Fruit fly (Drosophila melanogaster) whole organism, prepupa: ENCODE measurements around the gene CG14275.

Source experiments
- Blimp-1 ChIP-seq: fragments of 200-800 bp; sonication (Bioruptor generic); optimal IDR thresholded peaks from 3 replicates; lab custom pipeline; 2017; ENCODE audit warnings: missing biosample characterization, missing genetic modification characterization, mild to moderate bottlenecking, moderate library complexity, missing genetic modification reagents
- CG10631 ChIP-seq: fragments of 200-800 bp; sonication (Bioruptor generic); optimal IDR thresholded peaks from 2 replicates; lab custom pipeline; 2016; ENCODE audit warnings: missing biosample characterization, missing genetic modification characterization
- CG15336 ChIP-seq: fragments of 200-800 bp; sonication (Bioruptor generic); IDR thresholded peaks from 2 replicates; pipeline ENCODE4 v1.3.6; 2022; ENCODE audit warnings: missing biosample characterization, missing genetic modification characterization
- CG31627 ChIP-seq: fragments of 200-800 bp; sonication (Bioruptor generic); optimal IDR thresholded peaks from 3 replicates; lab custom pipeline; 2016; ENCODE audit warnings: missing biosample characterization, missing genetic modification characterization
- CG34406 ChIP-seq: fragments of 200-800 bp; sonication (Bioruptor generic); optimal IDR thresholded peaks from 3 replicates; lab custom pipeline; 2016; ENCODE audit warnings: missing biosample characterization, missing genetic modification characterization
- CG6163 ChIP-seq: fragments of 200-800 bp; sonication (Bioruptor generic); IDR thresholded peaks from 3 replicates; pipeline ENCODE4 v1.3.6; 2022; ENCODE audit warnings: missing biosample characterization, missing genetic modification characterization
- CG6276 ChIP-seq: fragments of 200-800 bp; sonication (Bioruptor generic); optimal IDR thresholded peaks from 2 replicates; lab custom pipeline; 2017; ENCODE audit warnings: missing biosample characterization, mild to moderate bottlenecking, missing genetic modification characterization
- CG6854 ChIP-seq: fragments of 200-800 bp; sonication (Bioruptor generic); optimal IDR thresholded peaks from 2 replicates; lab custom pipeline; 2017; ENCODE audit warnings: missing biosample characterization, mild to moderate bottlenecking, missing genetic modification characterization
- CG7368 ChIP-seq: fragments of 200-800 bp; sonication (Bioruptor generic); optimal IDR thresholded peaks from 3 replicates; lab custom pipeline; 2016; ENCODE audit warnings: missing biosample characterization, missing genetic modification characterization
- CG8119 ChIP-seq: fragments of 200-800 bp; sonication (Bioruptor generic); IDR thresholded peaks from 3 replicates; pipeline ENCODE4 v1.3.6; 2022; ENCODE audit warnings: missing biosample characterization, missing genetic modification characterization
- CG8632 ChIP-seq: fragments of 200-800 bp; sonication (Bioruptor generic); optimal IDR thresholded peaks from 3 replicates; lab custom pipeline; 2016; ENCODE audit warnings: missing biosample characterization, missing genetic modification characterization
- CG9139 ChIP-seq: fragments of 200-800 bp; sonication (Bioruptor generic); optimal IDR thresholded peaks from 3 replicates; lab custom pipeline; 2017; ENCODE audit warnings: missing biosample characterization, mild to moderate bottlenecking, missing genetic modification characterization
- Eip75B ChIP-seq: fragments of 200-800 bp; sonication (Bioruptor generic); optimal IDR thresholded peaks from 3 replicates; lab custom pipeline; 2016; ENCODE audit warnings: missing biosample characterization, missing genetic modification characterization
- Eip78C ChIP-seq: fragments of 200-800 bp; sonication (Bioruptor generic); peaks from one replicate; lab custom pipeline; 2016; ENCODE audit warnings: missing biosample characterization, missing genetic modification characterization
- Ets21C ChIP-seq: fragments of 200-800 bp; sonication (Bioruptor generic); optimal IDR thresholded peaks from 3 replicates; lab custom pipeline; 2016; ENCODE audit warnings: missing biosample characterization, missing genetic modification characterization
- Hr39 ChIP-seq: fragments of 200-800 bp; sonication (Bioruptor generic); optimal IDR thresholded peaks from 2 replicates; lab custom pipeline; 2016; ENCODE audit warnings: missing biosample characterization, missing genetic modification characterization
- Hr4 ChIP-seq: fragments of 200-800 bp; sonication (Bioruptor generic); optimal IDR thresholded peaks from 3 replicates; lab custom pipeline; 2016; ENCODE audit warnings: missing biosample characterization, missing genetic modification characterization
- Lpt ChIP-seq: fragments of 200-800 bp; sonication (Bioruptor generic); optimal IDR thresholded peaks from 3 replicates; lab custom pipeline; 2016; ENCODE audit warnings: missing biosample characterization, missing genetic modification characterization
- Met ChIP-seq: fragments of 200-800 bp; sonication (Bioruptor generic); optimal IDR thresholded peaks from 3 replicates; lab custom pipeline; 2016; ENCODE audit warnings: missing biosample characterization, missing genetic modification characterization
- Smox ChIP-seq: fragments of 200-800 bp; sonication (Bioruptor generic); optimal IDR thresholded peaks from 3 replicates; lab custom pipeline; 2016; ENCODE audit warnings: missing biosample characterization, missing genetic modification characterization
- Sox14 ChIP-seq: fragments of 200-800 bp; sonication (Bioruptor generic); optimal IDR thresholded peaks from 3 replicates; lab custom pipeline; 2016; ENCODE audit warnings: missing biosample characterization, missing genetic modification characterization
- Sox15 ChIP-seq: fragments of 200-800 bp; sonication (Bioruptor generic); optimal IDR thresholded peaks from 3 replicates; lab custom pipeline; 2016; ENCODE audit warnings: missing biosample characterization, missing genetic modification characterization
- acj6 ChIP-seq: fragments of 200-800 bp; sonication (Bioruptor generic); optimal IDR thresholded peaks from 3 replicates; lab custom pipeline; 2016; ENCODE audit warnings: missing biosample characterization, missing genetic modification characterization
- dsx ChIP-seq: fragments of 200-800 bp; optimal IDR thresholded peaks from 3 replicates; lab custom pipeline; 2019; ENCODE audit warnings: missing biosample characterization, mild to moderate bottlenecking, missing genetic modification characterization, moderate library complexity; ENCODE audit not compliant: poor library complexity, severe bottlenecking
- eg ChIP-seq: fragments of 200-800 bp; sonication (Bioruptor generic); IDR thresholded peaks from 3 replicates; pipeline ENCODE4 v1.3.6; 2022; ENCODE audit warnings: missing biosample characterization, missing genetic modification characterization
- esn ChIP-seq: fragments of 200-800 bp; sonication (Bioruptor generic); optimal IDR thresholded peaks from 2 replicates; lab custom pipeline; 2016; ENCODE audit warnings: missing biosample characterization, mild to moderate bottlenecking, missing genetic modification characterization, moderate library complexity
- fkh ChIP-seq: fragments of 200-800 bp; sonication (Bioruptor generic); optimal IDR thresholded peaks from 3 replicates; lab custom pipeline; 2017; ENCODE audit warnings: missing biosample characterization, mild to moderate bottlenecking, missing genetic modification characterization, moderate library complexity
- lz ChIP-seq: fragments of 200-800 bp; sonication (Bioruptor generic); optimal IDR thresholded peaks from 3 replicates; lab custom pipeline; 2016; ENCODE audit warnings: missing biosample characterization, missing genetic modification characterization
- pdm3 ChIP-seq: fragments of 200-800 bp; sonication (Bioruptor generic); optimal IDR thresholded peaks from 3 replicates; lab custom pipeline; 2016; ENCODE audit warnings: missing biosample characterization, missing genetic modification characterization
- spab ChIP-seq: fragments of 200-800 bp; sonication (Bioruptor generic); optimal IDR thresholded peaks from 2 replicates; lab custom pipeline; 2017; ENCODE audit warnings: missing biosample characterization, mild to moderate bottlenecking, missing genetic modification characterization, missing genetic modification reagents
- svp ChIP-seq: fragments of 200-800 bp; sonication (Bioruptor generic); peaks from one replicate; lab custom pipeline; 2016; ENCODE audit warnings: missing biosample characterization, missing genetic modification characterization
- topi ChIP-seq: fragments of 200-800 bp; sonication (Bioruptor generic); optimal IDR thresholded peaks from 3 replicates; lab custom pipeline; 2016; ENCODE audit warnings: missing biosample characterization, missing genetic modification characterization

Gene CG14275

DNA sequence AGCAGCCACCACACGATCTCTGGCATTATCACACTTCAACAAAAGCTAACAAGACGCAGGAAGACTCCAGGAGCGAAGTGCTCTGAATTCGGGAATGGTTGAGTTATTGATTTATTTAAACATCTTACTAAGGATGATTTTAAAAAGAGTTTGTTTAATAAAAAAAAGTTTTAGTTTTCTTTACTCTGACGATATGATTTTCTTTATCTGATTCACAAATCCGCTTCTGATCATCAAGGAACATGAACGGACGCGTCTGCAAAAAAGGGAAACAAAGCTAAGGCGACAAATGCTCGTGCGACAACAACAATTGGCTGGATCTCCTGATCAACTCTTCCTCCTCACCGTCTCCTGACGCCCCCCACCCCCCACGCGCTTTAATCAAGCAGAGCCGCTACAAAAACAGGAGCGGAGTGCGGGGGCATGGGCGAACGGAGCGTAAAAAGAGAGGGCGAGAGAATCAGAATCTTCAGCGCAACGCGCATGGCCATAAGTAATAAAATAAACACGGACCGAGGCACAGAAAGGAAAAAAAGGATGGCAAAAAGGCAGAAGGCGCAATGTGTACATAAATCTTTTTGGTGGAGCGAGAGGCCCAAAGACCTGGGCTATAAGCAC, 28.0 kb upstream of the CG14275 start (continued):
- TF ChIP-seq Hr4 (GFP tag; lab: Kevin White, UChicago) = peak; percentile 42
- peak; percentile 50; the same call in 1 of the 3 replicates for TF ChIP-seq eg (GFP tag; lab: Robert Waterston, UW)
- peak; percentile 95 for TF ChIP-seq esn
- peak; percentile 89 for TF ChIP-seq spab (GFP tag; lab: Kevin White, UChicago)
- TF ChIP-seq CG15336 (GFP tag; lab: Robert Waterston, UW) = peak; percentile 58
- TF ChIP-seq CG6276 = no peak
- peak; percentile 93 for TF ChIP-seq lz (GFP tag; lab: Kevin White, UChicago)
- peak; percentile 56; the same call in 1 of the 3 replicates for TF ChIP-seq CG6163 (GFP tag; lab: Robert Waterston, UW)
- peak; percentile 87 for TF ChIP-seq pdm3
- TF ChIP-seq Smox (GFP tag; lab: Kevin White, UChicago) = peak; percentile 89
- peak; percentile 86 for TF ChIP-seq CG31627 (GFP tag; lab: Kevin White, UChicago)
- TF ChIP-seq Lpt (GFP tag; lab: Kevin White, UChicago) = peak; percentile 49
- peak; percentile 86 for TF ChIP-seq CG10631 (GFP tag; lab: Kevin White, UChicago)
- peak; percentile 78 for TF ChIP-seq Sox15 (GFP tag; lab: Kevin White, UChicago)
- TF ChIP-seq CG8119 (GFP tag; lab: Robert Waterston, UW) = peak; percentile 72
- peak; percentile 72 for TF ChIP-seq CG7368 (GFP tag; lab: Kevin White, UChicago)
- TF ChIP-seq CG34406 = peak; percentile 84
- TF ChIP-seq Met (GFP tag; lab: Kevin White, UChicago) = peak; percentile 95
- TF ChIP-seq CG8632 (GFP tag; lab: Kevin White, UChicago) = peak; percentile 73
- peak; percentile 97 for TF ChIP-seq CG6854 (GFP tag; lab: Kevin White, UChicago)
- TF ChIP-seq Eip78C (GFP tag; lab: Kevin White, UChicago) = peak; percentile 97
- TF ChIP-seq Ets21C (GFP tag; lab: Kevin White, UChicago) = peak; percentile 86
- peak; percentile 65 for TF ChIP-seq acj6 (GFP tag; lab: Kevin White, UChicago)
- TF ChIP-seq Sox14 (GFP tag; lab: Kevin White, UChicago) = peak; percentile 94
- peak; percentile 98 for TF ChIP-seq svp (GFP tag; lab: Kevin White, UChicago)
- TF ChIP-seq CG9139 (GFP tag; lab: Kevin White, UChicago) = peak; percentile 91

DNA sequence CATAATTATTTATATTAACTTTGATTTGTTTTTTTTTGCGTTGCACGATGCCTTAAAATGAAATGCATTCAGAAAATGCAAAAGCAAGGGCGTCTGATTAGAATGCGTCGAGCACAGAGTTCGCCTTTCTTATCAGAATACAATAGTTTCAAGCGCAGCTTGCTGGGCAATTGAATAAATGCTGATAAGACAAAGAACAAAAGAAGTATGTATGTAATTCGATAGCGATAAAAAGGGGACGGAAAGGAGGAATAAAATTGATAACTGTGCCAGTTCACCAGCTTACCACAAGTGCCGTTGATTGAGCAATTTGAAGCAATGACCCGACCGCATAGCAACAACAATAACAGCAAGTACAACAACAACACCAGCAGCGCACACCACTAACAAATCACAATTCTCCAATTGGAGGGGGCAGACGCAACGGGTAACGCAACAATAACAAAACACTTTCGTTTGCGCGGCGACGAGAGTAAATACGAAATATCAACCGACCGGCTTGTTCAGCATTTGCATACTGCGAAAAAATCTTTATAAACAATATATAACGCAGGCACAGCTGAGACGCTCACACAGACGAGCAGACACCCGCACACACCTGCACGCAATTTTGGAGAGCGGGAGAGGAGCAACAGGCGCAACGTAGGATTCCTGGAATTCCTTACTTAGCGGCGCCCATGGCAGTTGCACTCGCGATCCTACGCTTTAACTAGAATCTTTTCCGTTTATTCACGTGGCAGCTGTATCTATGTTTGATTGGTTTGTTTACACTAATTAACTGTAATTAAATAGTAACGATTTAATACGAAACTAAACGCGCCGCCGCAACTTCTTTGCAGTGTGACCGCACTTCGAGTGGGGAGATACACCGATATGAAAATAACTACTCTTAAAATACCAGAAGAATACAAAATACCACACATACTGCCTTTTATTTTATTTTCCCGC, 26.8 kb upstream of the CG14275 start, which contains the start of gene Btk:
Gene Btk (minus strand): TSS at position 860 of the 948 bp plus-strand sequence.
- peak; percentile 83 for TF ChIP-seq Blimp-1 (GFP tag; lab: Kevin White, UChicago)
- no peak for TF ChIP-seq Lpt (GFP tag; lab: Kevin White, UChicago)
- TF ChIP-seq CG6163 (GFP tag; lab: Robert Waterston, UW) = 0 out of 3 replicates have a peak, but pooled peaks have one; percentile 19
- TF ChIP-seq fkh (GFP tag; lab: Kevin White, UChicago) = peak; percentile 61
- peak; percentile 40 for TF ChIP-seq CG6854 (GFP tag; lab: Kevin White, UChicago)
- peak; percentile 27 for TF ChIP-seq Sox14 (GFP tag; lab: Kevin White, UChicago)
- TF ChIP-seq dsx (GFP tag; lab: Kevin White, UChicago) = peak; percentile 10
- TF ChIP-seq svp (GFP tag; lab: Kevin White, UChicago) = no peak
- no peak for TF ChIP-seq Smox (GFP tag; lab: Kevin White, UChicago)

DNA sequence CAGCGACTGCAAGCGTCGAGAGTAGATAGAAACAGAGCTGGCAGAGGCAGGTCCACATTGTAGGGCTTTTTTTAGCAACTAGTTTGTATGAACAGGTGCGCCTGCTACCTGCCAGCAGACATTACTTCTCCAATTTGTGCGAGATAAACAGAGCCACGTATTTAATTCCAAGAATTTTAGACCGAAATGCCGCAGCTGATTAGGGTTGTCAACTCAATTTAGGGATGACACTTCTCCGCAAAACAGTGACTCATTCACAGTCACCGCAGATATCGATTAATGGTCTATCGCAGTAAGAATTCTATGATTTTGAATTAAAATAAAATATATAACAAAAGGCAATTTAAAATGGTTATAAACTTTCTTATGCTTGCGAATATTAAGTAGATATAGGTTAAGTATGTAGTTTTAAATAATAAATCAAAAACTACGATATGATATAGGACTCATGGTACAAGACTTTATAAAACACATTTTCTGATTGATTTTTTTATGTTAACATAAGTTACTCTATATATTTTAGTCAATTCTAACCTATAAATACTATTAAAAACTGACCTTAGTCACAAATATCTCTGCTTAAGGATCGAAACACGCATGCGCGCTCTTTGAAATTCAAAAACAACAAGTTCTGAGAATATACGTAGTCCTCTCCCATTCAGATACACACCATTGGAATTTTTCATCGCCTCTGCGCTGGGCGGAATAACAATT, 24.3 kb upstream of the CG14275 start, which contains the start of the genes wol and Scgalpha:
Gene wol (minus strand): TSS at position 220 of the 714 bp plus-strand sequence.
Gene Scgalpha (plus strand): TSS at position 664 of the 714 bp plus-strand sequence.
- TF ChIP-seq Hr39 (GFP tag; lab: Kevin White, UChicago) = no peak
- no peak for TF ChIP-seq Eip75B (GFP tag; lab: Kevin White, UChicago)
- TF ChIP-seq esn = peak; percentile 0
- no peak for TF ChIP-seq topi (GFP tag; lab: Kevin White, UChicago)
